Worm (Caenorhabditis elegans): Measurements from ENCODE around the gene tag-196.

ce11 chrV:8610633-8611404 is 16.1 kb downstream of the tag-196 start, which contains the start of gene fip-4:
- TF ChIP-seq flt-1 (GFP tag; IDR thresholded peaks at IDR 0.05) (no peak), ztf-29 (GFP tag; IDR thresholded peaks at IDR 0.05) (no peak), T22C8.4 (GFP tag; IDR thresholded peaks at IDR 0.05) (no peak)

All from whole organism, midembryonic.